Worm (Caenorhabditis elegans) whole organism, early embryonic: ENCODE data around the gene cisd-1.

ENCODE experiments used
- F13C5.2 ChIP-seq: sonication (generic microtip); optimal IDR thresholded peaks from 2 replicates; lab custom pipeline; 2017; ENCODE audit warnings: mild to moderate bottlenecking, missing genetic modification characterization, inconsistent platforms, missing compliant biosample characterization
- ama-1 ChIP-seq: fragments of 150-350 bp; optimal IDR thresholded peaks from 2 replicates; lab custom pipeline; 2014
- ceh-36 ChIP-seq: sonication (generic microtip); optimal IDR thresholded peaks from 2 replicates; lab custom pipeline; 2016; ENCODE audit warnings: missing genetic modification characterization, inconsistent platforms, missing compliant biosample characterization
- ets-7 ChIP-seq: sonication (generic microtip); optimal IDR thresholded peaks from 2 replicates; lab custom pipeline; 2016; ENCODE audit warnings: missing genotype, missing genetic modification characterization, missing compliant biosample characterization
- flt-1 ChIP-seq: fragments of 200-800 bp; sonication (Bioruptor generic); IDR thresholded peaks from 2 replicates; pipeline ENCODE4 v1.3.6; 2022; ENCODE audit warnings: missing genetic modification characterization, missing compliant biosample characterization
- hmbx-1 ChIP-seq: sonication (generic microtip); optimal IDR thresholded peaks from 2 replicates; lab custom pipeline; 2016; ENCODE audit warnings: mild to moderate bottlenecking, missing genetic modification characterization, missing compliant biosample characterization
- pes-1 ChIP-seq: fragments of 200-800 bp; sonication (Bioruptor generic); IDR thresholded peaks from 2 replicates; pipeline ENCODE4 v1.3.6; 2022; ENCODE audit warnings: missing genetic modification reagents, missing genetic modification characterization, missing compliant biosample characterization
- scrt-1 ChIP-seq: fragments of 200-800 bp; sonication (Bioruptor generic); IDR thresholded peaks from 2 replicates; pipeline ENCODE4 v1.3.6; 2022; ENCODE audit warnings: missing genetic modification characterization, missing compliant biosample characterization
- tbx-37 ChIP-seq: fragments of 200-800 bp; sonication (Bioruptor generic); conservative IDR thresholded peaks from 2 replicates; pipeline ENCODE4 v1.3.6; 2022; ENCODE audit warnings: missing genetic modification reagents, missing genetic modification characterization, missing compliant biosample characterization
- tra-4 ChIP-seq: sonication (generic microtip); optimal IDR thresholded peaks from 2 replicates; lab custom pipeline; 2017; ENCODE audit warnings: missing genetic modification characterization, missing compliant biosample characterization

- TF ChIP-seq hmbx-1 (tag; lab: Kevin White, UChicago) (no peak), ama-1 (lab: Kevin White, UChicago) (no peak), flt-1 (GFP tag; lab: Robert Waterston, UW) (no peak), ceh-36 (tag; lab: Kevin White, UChicago) (no peak), F13C5.2 (tag; lab: Kevin White, UChicago) (no peak), scrt-1 (GFP tag; lab: Robert Waterston, UW) (no peak), ets-7 (tag; lab: Kevin White, UChicago) (no peak), pes-1 (GFP tag; lab: Robert Waterston, UW) (no peak), tra-4 (tag; lab: Kevin White, UChicago) (no peak), tbx-37 (GFP tag; lab: Robert Waterston, UW) (no peak)
Observed at ce11 chrII:11487999-11488398, 18.6 kb upstream of the cisd-1 start, which contains the start of gene B0334.13.
